Fruit fly (Drosophila melanogaster) whole organism, embryonic: ENCODE data around the gene GABPI.

Experiments used
- ATbp ChIP-seq: fragments of 200-800 bp; sonication (Bioruptor generic); optimal IDR thresholded peaks from 2 replicates; lab custom pipeline; 2017; ENCODE audit warnings: missing biosample characterization, mild to moderate bottlenecking, missing genetic modification characterization, missing genetic modification reagents
- Abd-B ChIP-seq: fragments of 200-800 bp; sonication (Bioruptor generic); optimal IDR thresholded peaks from 2 replicates; lab custom pipeline; 2018; ENCODE audit warnings: missing biosample characterization, mild to moderate bottlenecking, missing genetic modification characterization, moderate library complexity
- Antp ChIP-seq: fragments of 200-800 bp; sonication (Bioruptor generic); optimal IDR thresholded peaks from 3 replicates; lab custom pipeline; 2016; ENCODE audit warnings: missing biosample characterization, missing genetic modification characterization
- Asciz ChIP-seq: fragments of 200-800 bp; sonication (Bioruptor generic); optimal IDR thresholded peaks from 2 replicates; lab custom pipeline; 2017; ENCODE audit warnings: missing biosample characterization, mild to moderate bottlenecking, missing genetic modification characterization, missing genetic modification reagents
- B-H1 ChIP-seq: fragments of 200-800 bp; sonication (Bioruptor generic); IDR thresholded peaks from 3 replicates; pipeline ENCODE4 v1.3.6; 2022; ENCODE audit warnings: missing biosample characterization, missing genetic modification characterization
- Bteb2 ChIP-seq: fragments of 200-800 bp; sonication (Bioruptor generic); optimal IDR thresholded peaks from 2 replicates; lab custom pipeline; 2016; ENCODE audit warnings: missing biosample characterization, missing genetic modification characterization
- CG10366 ChIP-seq: fragments of 200-800 bp; sonication (Bioruptor generic); IDR thresholded peaks from 2 replicates; pipeline ENCODE4 v1.3.6; 2022; ENCODE audit warnings: missing biosample characterization, missing genetic modification characterization
- CG11723 ChIP-seq: fragments of 200-800 bp; sonication (Bioruptor generic); optimal IDR thresholded peaks from 2 replicates; lab custom pipeline; 2017; ENCODE audit warnings: missing biosample characterization, mild to moderate bottlenecking, missing genetic modification characterization
- CG12071 ChIP-seq: fragments of 200-800 bp; sonication (Bioruptor generic); optimal IDR thresholded peaks from 3 replicates; lab custom pipeline; 2018; ENCODE audit warnings: missing biosample characterization, mild to moderate bottlenecking, missing genetic modification characterization
- CG12299 ChIP-seq: fragments of 200-800 bp; sonication (Bioruptor generic); optimal IDR thresholded peaks from 2 replicates; lab custom pipeline; 2018; ENCODE audit warnings: missing biosample characterization, mild to moderate bottlenecking, missing genetic modification characterization
- CG13424 ChIP-seq: fragments of 200-800 bp; sonication (Bioruptor generic); optimal IDR thresholded peaks from 2 replicates; lab custom pipeline; 2019; ENCODE audit warnings: missing biosample characterization, mild to moderate bottlenecking, missing genetic modification characterization, moderate library complexity
- CG14710 ChIP-seq: fragments of 200-800 bp; sonication (Bioruptor generic); optimal IDR thresholded peaks from 3 replicates; lab custom pipeline; 2019; ENCODE audit warnings: missing biosample characterization, mild to moderate bottlenecking, missing genetic modification characterization, moderate library complexity
- CG16863 ChIP-seq: fragments of 200-800 bp; sonication (Bioruptor generic); optimal IDR thresholded peaks from 3 replicates; lab custom pipeline; 2016; ENCODE audit warnings: missing biosample characterization, missing genetic modification characterization
- CG17385 ChIP-seq: fragments of 200-800 bp; sonication (Bioruptor generic); optimal IDR thresholded peaks from 3 replicates; lab custom pipeline; 2018; ENCODE audit warnings: missing biosample characterization, mild to moderate bottlenecking, missing genetic modification characterization
- CG17829 ChIP-seq: fragments of 200-800 bp; optimal IDR thresholded peaks from 2 replicates; lab custom pipeline; 2019; ENCODE audit warnings: missing biosample characterization, mild to moderate bottlenecking, missing genetic modification characterization, moderate library complexity
- CG1792 ChIP-seq: fragments of 200-800 bp; sonication (Bioruptor generic); optimal IDR thresholded peaks from 2 replicates; lab custom pipeline; 2016; ENCODE audit warnings: missing biosample characterization, missing genetic modification characterization
- CG2712 ChIP-seq: fragments of 200-800 bp; optimal IDR thresholded peaks from 3 replicates; lab custom pipeline; 2019; ENCODE audit warnings: missing biosample characterization, mild to moderate bottlenecking, missing genetic modification characterization, moderate library complexity
- CG32767 ChIP-seq: fragments of 200-800 bp; sonication (Bioruptor generic); IDR thresholded peaks from 2 replicates; pipeline ENCODE4 v1.3.6; 2022; ENCODE audit warnings: missing biosample characterization, missing genetic modification characterization
- CG33213 ChIP-seq: fragments of 200-800 bp; sonication (Bioruptor generic); optimal IDR thresholded peaks from 3 replicates; lab custom pipeline; 2016; ENCODE audit warnings: missing biosample characterization, missing genetic modification characterization
- CG6765 ChIP-seq: fragments of 200-800 bp; sonication (Bioruptor generic); optimal IDR thresholded peaks from 3 replicates; lab custom pipeline; 2017; ENCODE audit warnings: missing biosample characterization, mild to moderate bottlenecking, missing genetic modification characterization
- CG7745 ChIP-seq: fragments of 200-800 bp; sonication (Bioruptor generic); optimal IDR thresholded peaks from 2 replicates; lab custom pipeline; 2018; ENCODE audit warnings: missing biosample characterization, mild to moderate bottlenecking, missing genetic modification characterization, moderate library complexity
- CG8089 ChIP-seq: fragments of 200-800 bp; sonication (Bioruptor generic); optimal IDR thresholded peaks from 3 replicates; lab custom pipeline; 2016; ENCODE audit warnings: missing biosample characterization, missing genetic modification characterization
- CG8765 ChIP-seq: fragments of 200-800 bp; sonication (Bioruptor generic); IDR thresholded peaks from 2 replicates; pipeline ENCODE4 v1.3.6; 2022; ENCODE audit warnings: missing biosample characterization, missing genetic modification characterization
- Dll ChIP-seq: fragments of 200-800 bp; sonication (Bioruptor generic); IDR thresholded peaks from 4 replicates; pipeline ENCODE4 v1.3.6; 2022; ENCODE audit warnings: missing biosample characterization, missing genetic modification characterization; ENCODE audit not compliant: partially characterized antibody
- ERR ChIP-seq: fragments of 200-800 bp; sonication (Bioruptor generic); optimal IDR thresholded peaks from 2 replicates; lab custom pipeline; 2016; ENCODE audit warnings: missing biosample characterization, missing genetic modification characterization
- Gsc ChIP-seq: fragments of 200-800 bp; sonication (Bioruptor generic); IDR thresholded peaks from 2 replicates; pipeline ENCODE4 v1.3.6; 2022; ENCODE audit warnings: missing biosample characterization, missing genetic modification characterization
- Hand ChIP-seq: fragments of 200-800 bp; sonication (Bioruptor generic); optimal IDR thresholded peaks from 2 replicates; lab custom pipeline; 2017; ENCODE audit warnings: mild to moderate bottlenecking, missing biosample characterization, missing genetic modification reagents, missing genetic modification characterization
- HmgZ ChIP-seq: fragments of 200-800 bp; sonication (Bioruptor generic); optimal IDR thresholded peaks from 2 replicates; lab custom pipeline; 2018; ENCODE audit warnings: missing biosample characterization, mild to moderate bottlenecking, missing genetic modification characterization
- Lim3 ChIP-seq: fragments of 200-800 bp; sonication (Bioruptor generic); IDR thresholded peaks from 2 replicates; pipeline ENCODE4 v1.3.6; 2022; ENCODE audit warnings: missing biosample characterization, missing genetic modification characterization
- Mad ChIP-seq: fragments of 200-800 bp; sonication (Bioruptor generic); optimal IDR thresholded peaks from 2 replicates; lab custom pipeline; 2016; ENCODE audit warnings: missing biosample characterization, missing genetic modification characterization
- Mes4 ChIP-seq: fragments of 200-800 bp; sonication (Bioruptor generic); optimal IDR thresholded peaks from 2 replicates; lab custom pipeline; 2016; ENCODE audit warnings: missing biosample characterization, missing genetic modification characterization
- Nf-YC ChIP-seq: fragments of 200-800 bp; optimal IDR thresholded peaks from 3 replicates; lab custom pipeline; 2019; ENCODE audit warnings: missing biosample characterization, mild to moderate bottlenecking, missing genetic modification characterization, moderate library complexity
- Sin3A ChIP-seq: fragments of >200 bp; optimal IDR thresholded peaks from 2 replicates; lab custom pipeline; 2018
- Usf ChIP-seq: fragments of 200-800 bp; sonication (Bioruptor generic); optimal IDR thresholded peaks from 2 replicates; lab custom pipeline; 2017; ENCODE audit warnings: missing genotype, missing biosample characterization, missing genetic modification characterization
- abd-A ChIP-seq: fragments of 200-800 bp; sonication (Bioruptor generic); optimal IDR thresholded peaks from 3 replicates; lab custom pipeline; 2019; ENCODE audit warnings: missing biosample characterization, mild to moderate bottlenecking, missing genetic modification characterization, moderate library complexity
- ac ChIP-seq: fragments of 200-800 bp; sonication (Bioruptor generic); optimal IDR thresholded peaks from 3 replicates; lab custom pipeline; 2017; ENCODE audit warnings: missing biosample characterization, mild to moderate bottlenecking, missing genetic modification characterization
- ash1 ChIP-seq: fragments of 200-800 bp; sonication (Bioruptor generic); optimal IDR thresholded peaks from 2 replicates; lab custom pipeline; 2018; ENCODE audit warnings: missing biosample characterization, mild to moderate bottlenecking, missing genetic modification characterization
- bbx ChIP-seq: fragments of 200-800 bp; sonication (Bioruptor generic); IDR thresholded peaks from 2 replicates; pipeline ENCODE4 v1.3.6; 2022; ENCODE audit warnings: missing biosample characterization, missing genetic modification characterization; ENCODE audit not compliant: partially characterized antibody
- bcd ChIP-seq: fragments of 200-800 bp; sonication (Bioruptor generic); optimal IDR thresholded peaks from 2 replicates; lab custom pipeline; 2017; ENCODE audit warnings: missing biosample characterization, mild to moderate bottlenecking, missing genetic modification characterization
- br ChIP-seq: fragments of >200 bp; optimal IDR thresholded peaks from 2 replicates; lab custom pipeline; 2017
- cg ChIP-seq: fragments of 200-800 bp; sonication (Bioruptor generic); optimal IDR thresholded peaks from 3 replicates; lab custom pipeline; 2019; ENCODE audit warnings: missing biosample characterization, mild to moderate bottlenecking, missing genetic modification characterization, moderate library complexity
- crc ChIP-seq: fragments of 200-800 bp; sonication (Bioruptor generic); optimal IDR thresholded peaks from 2 replicates; lab custom pipeline; 2016; ENCODE audit warnings: missing biosample characterization, missing genetic modification characterization
- dati ChIP-seq: fragments of 200-800 bp; sonication (Bioruptor generic); IDR thresholded peaks from 2 replicates; pipeline ENCODE4 v1.3.6; 2022; ENCODE audit warnings: missing biosample characterization, missing genetic modification characterization
- fd3F ChIP-seq: fragments of 200-800 bp; sonication (Bioruptor generic); optimal IDR thresholded peaks from 2 replicates; lab custom pipeline; 2018; ENCODE audit warnings: missing biosample characterization, mild to moderate bottlenecking, missing genetic modification characterization, moderate library complexity
- ken ChIP-seq: fragments of 200-800 bp; sonication (Bioruptor generic); IDR thresholded peaks from 3 replicates; pipeline ENCODE4 v1.3.6; 2022; ENCODE audit warnings: missing biosample characterization, missing genetic modification characterization
- lbe ChIP-seq: fragments of 200-800 bp; sonication (Bioruptor generic); optimal IDR thresholded peaks from 2 replicates; lab custom pipeline; 2016; ENCODE audit warnings: missing biosample characterization, mild to moderate bottlenecking, missing genetic modification characterization
- maf-S ChIP-seq: fragments of 200-800 bp; sonication (Bioruptor generic); optimal IDR thresholded peaks from 2 replicates; lab custom pipeline; 2016; ENCODE audit warnings: missing biosample characterization, missing genetic modification characterization
- nerfin-2 ChIP-seq: fragments of 200-800 bp; sonication (Bioruptor generic); IDR thresholded peaks from 2 replicates; pipeline ENCODE4 v1.3.6; 2022; ENCODE audit warnings: missing biosample characterization, missing genetic modification characterization; ENCODE audit not compliant: partially characterized antibody
- sc ChIP-seq, 3 experiments: fragments of >200 bp in 2 of 3; fragments of 200-800 bp in 1 of 3; sonication (Bioruptor generic) in 1 of 3; optimal IDR thresholded peaks; 2 replicates in 2 of 3; 3 replicates in 1 of 3; lab custom pipeline; 2017; ENCODE audit warnings: mild to moderate bottlenecking in 1 of 3, missing biosample characterization in 1 of 3, missing genetic modification characterization in 1 of 3, missing genetic modification reagents in 1 of 3
- ttk ChIP-seq: fragments of 200-800 bp; sonication (Bioruptor generic); IDR thresholded peaks from 2 replicates; pipeline ENCODE4 v2.1.2; 2022; ENCODE audit warnings: missing biosample characterization, missing genetic modification characterization
- wdn ChIP-seq: fragments of 200-800 bp; sonication (Bioruptor generic); IDR thresholded peaks from 2 replicates; pipeline ENCODE4 v1.3.6; 2022; ENCODE audit warnings: missing biosample characterization, missing genetic modification characterization
- z ChIP-seq: fragments of 200-800 bp; sonication (Bioruptor generic); IDR thresholded peaks from 3 replicates; pipeline ENCODE4 v1.3.6; 2022; ENCODE audit warnings: missing biosample characterization, missing genetic modification characterization

Gene GABPI

DNA sequence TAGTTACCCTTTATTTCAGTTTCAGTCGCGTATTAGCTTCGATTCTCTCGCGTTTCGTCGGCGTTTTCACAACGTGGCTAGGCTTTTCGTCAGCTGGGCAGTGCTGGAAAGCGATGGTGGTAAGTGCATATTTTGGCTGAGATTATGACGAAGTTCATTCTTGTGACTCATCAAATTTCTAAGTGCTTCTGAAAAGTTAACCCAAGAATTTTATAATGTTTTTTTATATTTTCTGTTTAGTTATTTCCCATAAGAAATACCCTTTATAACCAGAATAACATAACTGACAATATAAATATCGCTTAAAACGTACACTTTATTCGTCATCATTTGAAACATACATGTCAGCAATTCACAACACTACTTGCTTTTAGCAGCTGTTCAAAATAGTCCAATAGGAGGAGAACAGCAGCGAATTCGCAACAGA is 6.8 kb downstream of the GABPI start, which contains the start of the genes CG17260 and SerRS (continued):
- TF ChIP-seq bcd (GFP tag; lab: Kevin White, UChicago) = peak; percentile 90
- no peak for TF ChIP-seq cg (GFP tag; lab: Kevin White, UChicago)
- TF ChIP-seq CG2712 (tag; lab: Kevin White, UChicago) = peak; percentile 95
- no peak for TF ChIP-seq br
- TF ChIP-seq Gsc (GFP tag; lab: Robert Waterston, UW) = peak; percentile 86
- TF ChIP-seq Hand (GFP tag; lab: Kevin White, UChicago) = peak; percentile 26
- TF ChIP-seq CG6765 (GFP tag; lab: Kevin White, UChicago) = peak; percentile 82
- peak; percentile 92 for TF ChIP-seq fd3F (GFP tag; lab: Kevin White, UChicago)
- no peak for TF ChIP-seq sc (optimal IDR thresholded peaks at IDR 0.05; lab: Kevin White, UChicago)
- TF ChIP-seq sc (GFP tag; optimal IDR thresholded peaks at IDR 0.05; lab: Kevin White, UChicago) = no peak
- peak; percentile 86 for TF ChIP-seq Nf-YC (tag; lab: Kevin White, UChicago)
- peak; percentile 43 for TF ChIP-seq CG12071 (GFP tag; lab: Kevin White, UChicago)
- TF ChIP-seq CG8765 = peak; percentile 84; the same call in 1 of the 2 replicates
- TF ChIP-seq CG8089 (GFP tag; lab: Kevin White, UChicago) = peak; percentile 83
- TF ChIP-seq Dll (GFP tag; lab: Robert Waterston, UW) = peak; percentile 69
- TF ChIP-seq Sin3A (lab: Kevin White, UChicago) = peak; percentile 69
- no peak for TF ChIP-seq bbx (GFP tag; lab: Robert Waterston, UW)
- peak; percentile 84 for TF ChIP-seq CG33213 (GFP tag; lab: Kevin White, UChicago)
- no peak for TF ChIP-seq Asciz (GFP tag; lab: Kevin White, UChicago)
- peak; percentile 57; the same call in 1 of the 2 replicates for TF ChIP-seq Lim3 (GFP tag; lab: Robert Waterston, UW)
- TF ChIP-seq CG1792 = peak; percentile 78
- peak; percentile 84 for TF ChIP-seq CG12299 (tag; lab: Kevin White, UChicago)
- no peak for TF ChIP-seq nerfin-2 (GFP tag; lab: Robert Waterston, UW)
- peak; percentile 92 for TF ChIP-seq Abd-B (GFP tag; lab: Kevin White, UChicago)
- TF ChIP-seq ash1 (GFP tag; lab: Kevin White, UChicago) = peak; percentile 8
- TF ChIP-seq lbe (GFP tag; lab: Kevin White, UChicago) = peak; percentile 93
- TF ChIP-seq HmgZ (tag; lab: Kevin White, UChicago) = peak; percentile 94
- no peak for TF ChIP-seq abd-A (tag; lab: Kevin White, UChicago)
- TF ChIP-seq crc (GFP tag; lab: Kevin White, UChicago) = peak; percentile 88
- peak; percentile 93 for TF ChIP-seq maf-S (GFP tag; lab: Kevin White, UChicago)
- TF ChIP-seq z (GFP tag; lab: Robert Waterston, UW) = no peak
- peak; percentile 94 for TF ChIP-seq CG13424 (tag; lab: Kevin White, UChicago)
- TF ChIP-seq Antp (GFP tag; lab: Kevin White, UChicago) = peak; percentile 94
- TF ChIP-seq wdn (GFP tag; lab: Robert Waterston, UW) = peak; percentile 88
- peak; percentile 84 for TF ChIP-seq ERR (GFP tag; lab: Kevin White, UChicago)
- TF ChIP-seq ac = peak; percentile 37

dm6 chr2L:3039774-3040173 is 9.4 kb downstream of the GABPI start, which contains the start of the genes cnir and CG17221:
cnir (minus strand) TSS chr2L:3039812.
CG17221 (plus strand) TSS chr2L:3039976.
- TF ChIP-seq ttk (peak; percentile 69; the same call in 1 of the 2 replicates), Usf (GFP tag; lab: Kevin White, UChicago) (no peak), CG17385 (GFP tag; lab: Kevin White, UChicago) (peak; percentile 70), CG10366 (GFP tag; lab: Robert Waterston, UW) (peak; percentile 42), Mes4 (GFP tag; lab: Kevin White, UChicago) (peak; percentile 46), Mad (GFP tag; lab: Kevin White, UChicago) (peak; percentile 68), CG11723 (GFP tag; lab: Kevin White, UChicago) (peak; percentile 34), CG16863 (peak; percentile 62), CG7745 (tag; lab: Kevin White, UChicago) (peak; percentile 48), ATbp (GFP tag; lab: Kevin White, UChicago) (no peak), CG14710 (tag; lab: Kevin White, UChicago) (peak; percentile 78), CG32767 (GFP tag; lab: Robert Waterston, UW) (no peak), dati (GFP tag; lab: Robert Waterston, UW) (no peak), CG17829 (peak; percentile 68), B-H1 (GFP tag; lab: Robert Waterston, UW) (no peak), ken (GFP tag; lab: Robert Waterston, UW) (no peak), Bteb2 (GFP tag; lab: Kevin White, UChicago) (peak; percentile 64)
